Fruit fly (Drosophila melanogaster): ENCODE data around the gene TfIIFbeta.

DNA sequence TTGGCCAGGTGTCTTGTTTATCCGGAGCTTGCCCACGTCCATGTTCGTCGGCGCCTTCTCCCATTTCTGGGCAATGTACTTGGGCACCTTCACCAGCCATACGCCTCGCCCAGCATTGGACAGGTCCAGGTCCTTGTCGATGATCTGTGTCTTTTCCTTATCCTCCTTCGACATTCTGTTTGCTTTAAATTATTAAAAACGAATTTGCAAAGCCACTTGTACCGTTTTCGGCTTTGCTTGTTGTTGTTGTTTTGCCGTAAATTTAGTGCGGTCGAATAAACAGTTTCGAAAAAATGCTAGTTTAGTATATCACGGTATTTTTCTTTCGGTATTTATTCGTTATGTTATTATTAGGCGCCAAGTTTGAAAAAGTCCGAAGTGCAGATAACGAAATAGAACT lies at the start of gene TfIIFbeta:
- no peak for TF ChIP-seq CG17806 (tag; optimal IDR thresholded peaks at IDR 0.05)
- TF ChIP-seq CG32121 (GFP tag; IDR thresholded peaks at IDR 0.05), result no peak
- no peak for TF ChIP-seq Pif1B (GFP tag; optimal IDR thresholded peaks at IDR 0.05)
- TF ChIP-seq rn (GFP tag; IDR thresholded peaks at IDR 0.05), result no peak
- TF ChIP-seq CG9948 (tag; optimal IDR thresholded peaks at IDR 0.05), result no peak
- no peak for TF ChIP-seq fd96Ca (GFP tag; IDR thresholded peaks at IDR 0.05)
- TF ChIP-seq CG14655 (GFP tag; optimal IDR thresholded peaks at IDR 0.05), result no peak
- TF ChIP-seq EcR (GFP tag; optimal IDR thresholded peaks at IDR 0.05), result no peak
- no peak for TF ChIP-seq CG34367 (tag; optimal IDR thresholded peaks at IDR 0.05)
- no peak for TF ChIP-seq CG12605 (GFP tag; IDR thresholded peaks at IDR 0.05)
- TF ChIP-seq gl (tag; optimal IDR thresholded peaks at IDR 0.05), result no peak
- no peak for TF ChIP-seq D1 (tag; optimal IDR thresholded peaks at IDR 0.05)
- no peak for TF ChIP-seq Ets98B (GFP tag; IDR thresholded peaks at IDR 0.05)
